Fruit fly (Drosophila melanogaster) whole organism, embryonic: ENCODE measurements around the gene Gsc.
A peak's percentile ranks its signal among the peaks of the same experiment; 100 is the strongest.

Source experiments
- Abd-B ChIP-seq: fragments of 200-800 bp; sonication (Bioruptor generic); optimal IDR thresholded peaks from 2 replicates; lab custom pipeline; 2018; ENCODE audit warnings: missing biosample characterization, mild to moderate bottlenecking, missing genetic modification characterization, moderate library complexity
- C15 ChIP-seq: fragments of 200-800 bp; sonication (Bioruptor generic); IDR thresholded peaks from 3 replicates; pipeline ENCODE4 v1.3.6; 2022; ENCODE audit warnings: missing biosample characterization, missing genetic modification characterization
- CG11085 ChIP-seq: fragments of 200-800 bp; sonication (Bioruptor generic); IDR thresholded peaks from 2 replicates; pipeline ENCODE4 v1.3.6; 2022; ENCODE audit warnings: missing biosample characterization, missing genetic modification characterization
- CG11093 ChIP-seq: fragments of 200-800 bp; sonication (Bioruptor generic); IDR thresholded peaks from 3 replicates; pipeline ENCODE4 v1.3.6; 2022; ENCODE audit warnings: missing biosample characterization, missing genetic modification characterization
- CG12104 ChIP-seq: fragments of 200-800 bp; sonication (Bioruptor generic); optimal IDR thresholded peaks from 3 replicates; lab custom pipeline; 2016; ENCODE audit warnings: missing biosample characterization, missing genetic modification characterization
- CG12155 ChIP-seq: fragments of 200-800 bp; sonication (Bioruptor generic); optimal IDR thresholded peaks from 3 replicates; lab custom pipeline; 2016; ENCODE audit warnings: missing biosample characterization, missing genetic modification characterization
- CG16813 ChIP-seq: fragments of 200-800 bp; sonication (Bioruptor generic); IDR thresholded peaks from 3 replicates; pipeline ENCODE4 v1.3.6; 2022; ENCODE audit warnings: missing biosample characterization, missing genetic modification characterization; ENCODE audit not compliant: partially characterized antibody
- CG17912 ChIP-seq: fragments of 200-800 bp; sonication (Bioruptor generic); optimal IDR thresholded peaks from 2 replicates; lab custom pipeline; 2018; ENCODE audit warnings: missing biosample characterization, mild to moderate bottlenecking, missing genetic modification characterization
- CG4707 ChIP-seq: fragments of 200-800 bp; sonication (Bioruptor generic); optimal IDR thresholded peaks from 2 replicates; lab custom pipeline; 2018; ENCODE audit warnings: missing biosample characterization, mild to moderate bottlenecking, missing genetic modification characterization, moderate library complexity
- CG6272 ChIP-seq: fragments of 200-800 bp; sonication (Bioruptor generic); IDR thresholded peaks from 2 replicates; pipeline ENCODE4 v1.3.6; 2022; ENCODE audit warnings: missing biosample characterization, missing genetic modification characterization
- CG6791 ChIP-seq: fragments of 200-800 bp; sonication (Bioruptor generic); IDR thresholded peaks from 3 replicates; pipeline ENCODE4 v1.3.6; 2022; ENCODE audit warnings: missing biosample characterization, missing genetic modification characterization; ENCODE audit not compliant: partially characterized antibody
- CG7963 ChIP-seq: fragments of 200-800 bp; sonication (Bioruptor generic); IDR thresholded peaks from 3 replicates; pipeline ENCODE4 v1.3.6; 2022; ENCODE audit warnings: missing biosample characterization, missing genetic modification characterization; ENCODE audit not compliant: partially characterized antibody
- CG8388 ChIP-seq: fragments of 200-800 bp; sonication (Bioruptor generic); optimal IDR thresholded peaks from 2 replicates; lab custom pipeline; 2019; ENCODE audit warnings: missing biosample characterization, mild to moderate bottlenecking, missing genetic modification characterization, moderate library complexity
- CHES-1-like ChIP-seq: fragments of 200-800 bp; sonication (Bioruptor generic); optimal IDR thresholded peaks from 2 replicates; lab custom pipeline; 2016; ENCODE audit warnings: missing biosample characterization, missing genetic modification characterization
- Chrac-16 ChIP-seq: fragments of 200-800 bp; sonication (Bioruptor generic); optimal IDR thresholded peaks from 3 replicates; lab custom pipeline; 2016; ENCODE audit warnings: missing biosample characterization, missing genetic modification characterization
- D19B ChIP-seq: fragments of 200-800 bp; sonication (Bioruptor generic); optimal IDR thresholded peaks from 2 replicates; lab custom pipeline; 2017; ENCODE audit warnings: missing biosample characterization, mild to moderate bottlenecking, missing genetic modification characterization
- Doc3 ChIP-seq: fragments of 200-800 bp; sonication (Bioruptor generic); IDR thresholded peaks from 3 replicates; pipeline ENCODE4 v1.3.6; 2022; ENCODE audit warnings: missing biosample characterization, missing genetic modification characterization; ENCODE audit not compliant: partially characterized antibody
- Hmx ChIP-seq: fragments of 200-800 bp; sonication (Bioruptor generic); optimal IDR thresholded peaks from 2 replicates; lab custom pipeline; 2016; ENCODE audit warnings: missing biosample characterization, missing genetic modification characterization
- Oaz ChIP-seq: fragments of 200-800 bp; sonication (Bioruptor generic); IDR thresholded peaks from 2 replicates; pipeline ENCODE4 v1.3.6; 2022; ENCODE audit warnings: missing biosample characterization, missing genetic modification characterization
- Ptx1 ChIP-seq: fragments of 200-800 bp; sonication (Bioruptor generic); IDR thresholded peaks from 2 replicates; pipeline ENCODE4 v1.3.6; 2022; ENCODE audit warnings: missing biosample characterization, missing genetic modification characterization
- Trl ChIP-seq, 3 experiments: fragments of >200 bp in 2 of 3; fragments of 200-800 bp in 1 of 3; sonication (Bioruptor generic) in 1 of 3; optimal IDR thresholded peaks; 2 replicates in 1 of 3; 3 replicates in 2 of 3; lab custom pipeline; 2016 to 2017; ENCODE audit warnings: missing biosample characterization in 1 of 3, missing genetic modification characterization in 1 of 3
- Vsx1 ChIP-seq: fragments of 200-800 bp; sonication (Bioruptor generic); optimal IDR thresholded peaks from 2 replicates; lab custom pipeline; 2017; ENCODE audit warnings: missing biosample characterization, mild to moderate bottlenecking, missing genetic modification characterization, missing genetic modification reagents
- bab2 ChIP-seq: fragments of 200-800 bp; sonication (Bioruptor generic); optimal IDR thresholded peaks from 2 replicates; lab custom pipeline; 2016; ENCODE audit warnings: missing biosample characterization, missing genetic modification characterization
- bigmax ChIP-seq: fragments of 200-800 bp; sonication (Bioruptor generic); optimal IDR thresholded peaks from 2 replicates; lab custom pipeline; 2018; ENCODE audit warnings: missing biosample characterization, mild to moderate bottlenecking, missing genetic modification characterization
- chif ChIP-seq, 2 experiments: fragments of 200-800 bp; sonication (Bioruptor generic); optimal IDR thresholded peaks; 3 replicates each; lab custom pipeline; 2016; ENCODE audit warnings: missing biosample characterization in 2 of 2, missing genetic modification characterization in 2 of 2
- ci ChIP-seq: fragments of 200-800 bp; sonication (Bioruptor generic); IDR thresholded peaks from 3 replicates; pipeline ENCODE4 v1.3.6; 2022; ENCODE audit warnings: missing biosample characterization, missing genetic modification characterization
- dati ChIP-seq: fragments of 200-800 bp; sonication (Bioruptor generic); IDR thresholded peaks from 2 replicates; pipeline ENCODE4 v1.3.6; 2022; ENCODE audit warnings: missing biosample characterization, missing genetic modification characterization
- fd64A ChIP-seq: fragments of 200-800 bp; sonication (Bioruptor generic); optimal IDR thresholded peaks from 3 replicates; lab custom pipeline; 2018; ENCODE audit warnings: missing biosample characterization, mild to moderate bottlenecking, missing genetic modification characterization
- grn ChIP-seq: fragments of 200-800 bp; sonication (Bioruptor generic); optimal IDR thresholded peaks from 3 replicates; lab custom pipeline; 2017; ENCODE audit warnings: missing biosample characterization, missing genetic modification characterization
- kni ChIP-seq: fragments of 200-800 bp; sonication (Bioruptor generic); optimal IDR thresholded peaks from 3 replicates; lab custom pipeline; 2017; ENCODE audit warnings: mild to moderate bottlenecking, missing biosample characterization, missing genetic modification reagents, missing genetic modification characterization
- pb ChIP-seq: fragments of 200-800 bp; sonication (Bioruptor generic); optimal IDR thresholded peaks from 3 replicates; lab custom pipeline; 2016; ENCODE audit warnings: missing biosample characterization, missing genetic modification characterization
- peb ChIP-seq: fragments of 200-800 bp; sonication (Bioruptor generic); IDR thresholded peaks from 2 replicates; pipeline ENCODE4 v1.3.6; 2022; ENCODE audit warnings: missing biosample characterization, missing genetic modification characterization
- pum ChIP-seq: fragments of 200-800 bp; sonication (Bioruptor generic); optimal IDR thresholded peaks from 2 replicates; lab custom pipeline; 2016; ENCODE audit warnings: missing biosample characterization, missing genetic modification characterization
- rib ChIP-seq: fragments of 200-800 bp; sonication (Bioruptor generic); IDR thresholded peaks from 2 replicates; pipeline ENCODE4 v1.3.6; 2022; ENCODE audit warnings: missing biosample characterization, missing genetic modification characterization
- run ChIP-seq: fragments of 200-800 bp; sonication (Bioruptor generic); optimal IDR thresholded peaks from 3 replicates; lab custom pipeline; 2018; ENCODE audit warnings: missing biosample characterization, mild to moderate bottlenecking, missing genetic modification characterization
- sd ChIP-seq: fragments of 200-800 bp; sonication (Bioruptor generic); optimal IDR thresholded peaks from 3 replicates; lab custom pipeline; 2018; ENCODE audit warnings: missing biosample characterization, mild to moderate bottlenecking, missing genetic modification characterization, moderate library complexity
- sens ChIP-seq: fragments of 200-800 bp; sonication (Bioruptor generic); peaks from one replicate; lab custom pipeline; 2016; ENCODE audit warnings: missing biosample characterization, missing genetic modification characterization
- unpg ChIP-seq: fragments of 200-800 bp; sonication (Bioruptor generic); optimal IDR thresholded peaks from 3 replicates; lab custom pipeline; 2018; ENCODE audit warnings: missing biosample characterization, mild to moderate bottlenecking, missing genetic modification characterization, moderate library complexity
- vfl ChIP-seq: fragments of 200-800 bp; sonication (Bioruptor generic); optimal IDR thresholded peaks from 2 replicates; lab custom pipeline; 2016; ENCODE audit warnings: missing biosample characterization, missing genetic modification characterization
- wek ChIP-seq: fragments of 200-800 bp; sonication (Bioruptor generic); optimal IDR thresholded peaks from 3 replicates; lab custom pipeline; 2018; ENCODE audit warnings: missing biosample characterization, mild to moderate bottlenecking, missing genetic modification characterization, moderate library complexity
- zen2 ChIP-seq: fragments of 200-800 bp; sonication (Bioruptor generic); IDR thresholded peaks from 3 replicates; pipeline ENCODE4 v1.3.6; 2022; ENCODE audit warnings: missing biosample characterization, missing genetic modification characterization; ENCODE audit not compliant: partially characterized antibody
- zfh1 ChIP-seq: fragments of 200-800 bp; sonication (Bioruptor generic); IDR thresholded peaks from 3 replicates; pipeline ENCODE4 v1.3.6; 2022; ENCODE audit warnings: missing biosample characterization, missing genetic modification characterization

Gsc gene

DNA sequence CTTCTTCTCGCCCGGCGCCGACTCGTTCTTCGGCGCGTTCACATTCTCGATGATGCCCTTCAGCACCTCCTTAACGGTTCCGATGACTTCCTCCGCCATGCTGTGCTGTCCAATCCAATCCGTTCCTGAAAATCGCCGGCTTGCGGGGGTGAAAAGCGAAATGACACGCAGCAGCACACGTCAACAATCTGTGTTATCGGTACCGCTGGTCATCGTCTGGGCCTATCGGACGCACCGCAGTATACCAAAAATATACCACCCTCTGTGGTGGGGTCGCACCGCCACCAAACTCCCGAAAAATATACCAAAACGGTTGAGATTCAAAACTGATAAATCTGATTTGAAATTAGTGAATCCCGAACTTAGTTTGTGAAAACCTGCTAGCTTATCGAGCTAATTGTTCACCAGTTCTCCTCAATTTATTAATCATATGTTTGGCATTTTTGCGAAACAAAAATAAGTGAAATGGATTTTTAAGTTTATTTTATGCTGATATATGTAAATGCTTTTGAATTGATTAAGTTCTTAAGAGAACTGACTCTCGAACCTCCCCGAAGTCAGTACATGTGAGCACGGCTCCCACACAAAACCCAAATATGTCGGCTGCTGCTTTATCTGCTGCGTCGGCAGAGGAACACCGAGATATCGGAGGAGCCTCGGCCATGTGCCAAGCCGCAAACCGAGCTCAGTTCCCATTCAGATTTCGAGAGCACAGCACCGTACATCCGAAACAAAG, 49.9 kb downstream of the Gsc start, which contains the start of the genes Spp and nAChRbeta3 (continued):
- TF ChIP-seq sens, result peak; percentile 87
- no peak for TF ChIP-seq peb (GFP tag; lab: Robert Waterston, UW)
- no peak for TF ChIP-seq wek (GFP tag; lab: Kevin White, UChicago)
- no peak for TF ChIP-seq Abd-B (GFP tag; lab: Kevin White, UChicago)
- 0 out of 3 replicates have a peak, but pooled peaks have one; percentile 6 for TF ChIP-seq CG6791 (GFP tag; lab: Robert Waterston, UW)
- no peak for TF ChIP-seq Oaz (GFP tag; lab: Robert Waterston, UW)
- TF ChIP-seq CG17912 (GFP tag; lab: Kevin White, UChicago), result no peak
- no peak for TF ChIP-seq CG8388 (GFP tag; lab: Kevin White, UChicago)
- TF ChIP-seq CG11093 (GFP tag; lab: Robert Waterston, UW), result no peak
- TF ChIP-seq run, result no peak
- TF ChIP-seq vfl (GFP tag; lab: Kevin White, UChicago), result no peak
- no peak for TF ChIP-seq fd64A (GFP tag; lab: Kevin White, UChicago)
- peak; percentile 54 for TF ChIP-seq CG16813
- TF ChIP-seq CG7963, result 0 out of 3 replicates have a peak, but pooled peaks have one; percentile 25
- no peak for TF ChIP-seq CG6272 (GFP tag; lab: Robert Waterston, UW)
- no peak for TF ChIP-seq CG12104 (GFP tag; lab: Kevin White, UChicago)
- TF ChIP-seq Doc3 (GFP tag; lab: Robert Waterston, UW), result peak; percentile 39; the same call in 1 of the 3 replicates
- TF ChIP-seq bab2 (GFP tag; lab: Kevin White, UChicago), result no peak
- no peak for TF ChIP-seq rib (GFP tag; lab: Robert Waterston, UW)
- TF ChIP-seq bigmax (GFP tag; lab: Kevin White, UChicago), result no peak
- TF ChIP-seq zen2 (GFP tag; lab: Robert Waterston, UW), result peak; percentile 40; the same call in 2 of the 3 replicates
- no peak for TF ChIP-seq CG11085 (GFP tag; lab: Robert Waterston, UW)
- TF ChIP-seq kni (GFP tag; lab: Kevin White, UChicago), result no peak
- no peak for TF ChIP-seq grn (GFP tag; lab: Kevin White, UChicago)
- no peak for TF ChIP-seq Ptx1 (GFP tag; lab: Robert Waterston, UW)
- TF ChIP-seq D19B (GFP tag; lab: Kevin White, UChicago), result no peak
- TF ChIP-seq Trl (optimal IDR thresholded peaks at IDR 0.05; lab: Kevin White, UChicago), result no peak
- TF ChIP-seq Trl (GFP tag; optimal IDR thresholded peaks at IDR 0.05; lab: Kevin White, UChicago), result no peak
- no peak for TF ChIP-seq Chrac-16 (GFP tag; lab: Kevin White, UChicago)
- TF ChIP-seq chif (GFP tag; optimal IDR thresholded peaks at IDR 0.05; lab: Kevin White, UChicago), result no peak

DNA sequence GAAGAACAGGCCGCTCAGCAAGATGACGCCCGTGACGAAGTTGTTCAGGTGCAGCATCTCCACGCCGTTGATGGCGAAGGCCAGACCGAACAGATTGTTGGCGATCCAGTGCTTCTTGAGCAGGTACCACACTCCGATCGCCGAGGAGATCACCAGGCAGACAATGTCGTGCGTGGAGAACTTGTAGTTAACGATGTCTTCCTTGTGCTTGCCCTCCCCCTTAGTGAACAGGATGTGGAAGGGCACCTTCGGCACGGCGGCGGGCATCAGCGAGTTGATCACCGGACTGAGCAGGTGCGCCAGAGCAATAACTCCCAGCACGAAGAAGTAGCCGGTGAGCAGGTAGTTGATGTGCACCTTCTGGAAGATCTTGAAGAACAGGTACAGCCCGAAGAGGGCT, 50.7 kb downstream of the Gsc start:
- TF ChIP-seq CG12155 (GFP tag; lab: Kevin White, UChicago) (no peak), pb (no peak), unpg (GFP tag; lab: Kevin White, UChicago) (no peak), Hmx (GFP tag; lab: Kevin White, UChicago) (no peak), CG4707 (GFP tag; lab: Kevin White, UChicago) (no peak), dati (GFP tag; lab: Robert Waterston, UW) (no peak), CHES-1-like (GFP tag; lab: Kevin White, UChicago) (no peak), zfh1 (GFP tag; lab: Robert Waterston, UW) (no peak), sens (no peak), C15 (GFP tag; lab: Robert Waterston, UW) (no peak), ci (GFP tag; lab: Robert Waterston, UW) (no peak), sd (no peak), Vsx1 (GFP tag; lab: Kevin White, UChicago) (no peak), pum (no peak)
- TF ChIP-seq, all 482 proteins: peak for 0
